Fruit fly (Drosophila melanogaster) whole organism, wandering third instar larva: Measurements from ENCODE around the gene mor.

Experiments used
- Abd-B ChIP-seq: fragments of >200 bp; optimal IDR thresholded peaks from 2 replicates; lab custom pipeline; 2017; ENCODE audit warnings: missing biosample characterization, missing genetic modification characterization
- CG32264 ChIP-seq: fragments of 200-800 bp; sonication (Bioruptor generic); optimal IDR thresholded peaks from 2 replicates; lab custom pipeline; 2016; ENCODE audit warnings: missing biosample characterization, missing genetic modification characterization
- Dfd ChIP-seq: fragments of >200 bp; optimal IDR thresholded peaks from 2 replicates; lab custom pipeline; 2017; ENCODE audit warnings: missing biosample characterization, missing genetic modification characterization
- Hr83 ChIP-seq: fragments of 200-300 bp; sonication (Bioruptor generic); optimal IDR thresholded peaks from 2 replicates; lab custom pipeline; 2016; ENCODE audit warnings: missing biosample characterization, mild to moderate bottlenecking, missing genetic modification characterization, moderate library complexity; ENCODE audit not compliant: poor library complexity, severe bottlenecking
- Mio ChIP-seq: sonication (Bioruptor generic); optimal IDR thresholded peaks from 2 replicates; lab custom pipeline; 2016; ENCODE audit warnings: missing biosample characterization, missing genetic modification characterization
- OdsH ChIP-seq: fragments of 200-800 bp; sonication (Bioruptor generic); optimal IDR thresholded peaks from 2 replicates; lab custom pipeline; 2016; ENCODE audit warnings: missing biosample characterization, mild to moderate bottlenecking, missing genetic modification characterization
- dmrt93B ChIP-seq: fragments of 200-800 bp; sonication (Bioruptor generic); optimal IDR thresholded peaks from 2 replicates; lab custom pipeline; 2018; ENCODE audit warnings: missing biosample characterization, mild to moderate bottlenecking, missing genetic modification characterization
- dsf ChIP-seq: sonication (Bioruptor generic); optimal IDR thresholded peaks from 2 replicates; lab custom pipeline; 2016; ENCODE audit warnings: missing biosample characterization, missing genetic modification characterization, borderline replicate concordance
- h ChIP-seq: fragments of 200-800 bp; sonication (Bioruptor generic); optimal IDR thresholded peaks from 3 replicates; lab custom pipeline; 2016; ENCODE audit warnings: missing biosample characterization, mild to moderate bottlenecking, missing genetic modification characterization
- lola ChIP-seq: fragments of >200 bp; optimal IDR thresholded peaks from 2 replicates; lab custom pipeline; 2017; ENCODE audit warnings: missing biosample characterization, missing genetic modification characterization
- pan ChIP-seq: fragments of >200 bp; optimal IDR thresholded peaks from 2 replicates; lab custom pipeline; 2017
- rgr ChIP-seq: fragments of 200-800 bp; sonication (Bioruptor generic); optimal IDR thresholded peaks from 3 replicates; lab custom pipeline; 2016; ENCODE audit warnings: missing biosample characterization, mild to moderate bottlenecking, missing genetic modification characterization
- usp ChIP-seq: fragments of >200 bp; optimal IDR thresholded peaks from 2 replicates; lab custom pipeline; 2017; ENCODE audit warnings: missing biosample characterization, missing genetic modification characterization
- woc ChIP-seq: sonication (Bioruptor generic); optimal IDR thresholded peaks from 2 replicates; lab custom pipeline; 2016; ENCODE audit warnings: missing biosample characterization, mild to moderate bottlenecking, missing genetic modification characterization

- TF ChIP-seq h (no peak), Dfd (GFP tag; lab: Kevin White, UChicago) (no peak), OdsH (no peak), Mio (GFP tag; lab: Kevin White, UChicago) (no peak), Abd-B (GFP tag; lab: Kevin White, UChicago) (no peak), CG32264 (no peak), usp (GFP tag; lab: Kevin White, UChicago) (no peak), rgr (no peak), dsf (GFP tag; lab: Kevin White, UChicago) (no peak), pan (lab: Kevin White, UChicago) (no peak), Hr83 (GFP tag; lab: Kevin White, UChicago) (no peak), woc (no peak), dmrt93B (GFP tag; lab: Kevin White, UChicago) (no peak), lola (no peak)
These were observed 35.6 kb upstream of the mor start for dm6 chr3R:16008300-16008699.
